Fruit fly (Drosophila melanogaster): ENCODE data around the gene CG43203.

The CG43203 gene

dm6 chr3R:19322386-19322785 is 31.5 kb upstream of the CG43203 start:
- TF ChIP-seq CG34367 (tag; optimal IDR thresholded peaks at IDR 0.05) (no peak), CG8159 (tag; optimal IDR thresholded peaks at IDR 0.05) (no peak), fd96Ca (GFP tag; IDR thresholded peaks at IDR 0.05) (no peak), CG15710 (tag; optimal IDR thresholded peaks at IDR 0.05) (no peak), Pif1A (GFP tag; optimal IDR thresholded peaks at IDR 0.05) (no peak), CG32121 (GFP tag; IDR thresholded peaks at IDR 0.05) (no peak), EcR (GFP tag; optimal IDR thresholded peaks at IDR 0.05) (no peak)

dm6 chr3R:19326043-19326805 is 27.6 kb upstream of the CG43203 start, which contains the start of gene Delta:
Gene Delta, minus strand, starts transcription at chr3R:19326217.
- peak; percentile 33 for TF ChIP-seq CG14655 (GFP tag; optimal IDR thresholded peaks at IDR 0.05)
- no peak for TF ChIP-seq CG32121 (GFP tag; IDR thresholded peaks at IDR 0.05)
- TF ChIP-seq CG4496 (GFP tag; IDR thresholded peaks at IDR 0.05) = no peak
- TF ChIP-seq CG15710 (tag; optimal IDR thresholded peaks at IDR 0.05) = no peak
- TF ChIP-seq CG12605 (GFP tag; IDR thresholded peaks at IDR 0.05) = no peak
- no peak for TF ChIP-seq CG10348 (GFP tag; IDR thresholded peaks at IDR 0.05)
- TF ChIP-seq CG17806 (tag; optimal IDR thresholded peaks at IDR 0.05) = no peak
- no peak for TF ChIP-seq Snoo (tag; optimal IDR thresholded peaks at IDR 0.05)
- no peak for TF ChIP-seq fd96Ca (GFP tag; IDR thresholded peaks at IDR 0.05)
- TF ChIP-seq CG8159 (tag; optimal IDR thresholded peaks at IDR 0.05) = peak; percentile 21
- TF ChIP-seq EcR (GFP tag; optimal IDR thresholded peaks at IDR 0.05) = no peak
- TF ChIP-seq CG13204 (GFP tag; optimal IDR thresholded peaks at IDR 0.05) = peak; percentile 50
- TF ChIP-seq D1 (tag; optimal IDR thresholded peaks at IDR 0.05) = peak; percentile 85
- TF ChIP-seq Pif1A (GFP tag; optimal IDR thresholded peaks at IDR 0.05) = peak; percentile 18
- TF ChIP-seq gl (tag; optimal IDR thresholded peaks at IDR 0.05) = no peak
- TF ChIP-seq Pif1B (GFP tag; optimal IDR thresholded peaks at IDR 0.05) = no peak
- TF ChIP-seq Ets98B (GFP tag; IDR thresholded peaks at IDR 0.05) = no peak; the same call in 1 of the 2 replicates

DNA sequence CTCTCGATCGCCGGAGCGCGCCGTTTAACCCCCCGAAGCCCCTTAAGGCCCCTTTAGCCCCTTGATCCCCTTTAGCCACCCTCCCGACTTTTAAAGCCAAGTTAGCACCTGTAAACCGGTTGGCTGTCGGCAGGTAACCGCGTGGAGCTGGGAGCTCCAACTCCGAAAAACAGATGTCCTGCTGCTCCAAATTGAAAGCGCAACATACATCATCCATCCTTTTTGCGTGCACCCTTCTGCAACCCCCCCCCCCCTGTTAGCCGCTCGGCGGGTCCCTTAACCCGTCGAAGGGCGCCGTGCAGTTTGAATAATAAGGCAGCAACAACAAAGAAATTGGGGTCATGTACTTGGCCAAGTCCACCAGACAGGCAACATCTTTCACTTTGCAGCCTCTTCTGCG is 25.1 kb upstream of the CG43203 start:
- TF ChIP-seq CG13204 (GFP tag; optimal IDR thresholded peaks at IDR 0.05) (peak; percentile 60), EcR (GFP tag; optimal IDR thresholded peaks at IDR 0.05) (peak; percentile 61), Pif1B (GFP tag; optimal IDR thresholded peaks at IDR 0.05) (no peak)

- TF ChIP-seq CG4496 (GFP tag; IDR thresholded peaks at IDR 0.05) = no peak
- TF ChIP-seq CG32121 (GFP tag; IDR thresholded peaks at IDR 0.05) = no peak
- TF ChIP-seq Pif1B (GFP tag; optimal IDR thresholded peaks at IDR 0.05) = no peak
- no peak for TF ChIP-seq CG17806 (tag; optimal IDR thresholded peaks at IDR 0.05)
- no peak for TF ChIP-seq CG15710 (tag; optimal IDR thresholded peaks at IDR 0.05)
Observed at dm6 chr3R:19332052-19332451, 21.8 kb upstream of the CG43203 start.

DNA sequence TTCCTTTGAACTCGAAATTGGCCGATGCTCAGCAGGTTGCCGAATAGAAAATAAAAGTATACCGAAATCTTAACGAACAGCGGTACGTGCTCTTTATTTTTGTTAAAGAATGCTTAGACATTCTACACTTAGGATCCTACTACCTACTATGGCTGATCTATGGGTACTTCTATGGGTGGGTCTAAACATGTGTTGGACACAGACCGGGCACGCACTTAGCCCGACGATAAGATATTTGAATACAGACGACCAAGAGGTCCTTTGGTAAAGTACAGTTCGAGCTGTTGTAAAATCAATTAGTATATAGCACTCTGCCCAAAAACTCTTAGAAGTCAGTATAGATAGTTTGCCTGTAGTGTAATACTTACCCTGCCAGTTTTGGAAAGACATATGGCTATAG is 21.3 kb upstream of the CG43203 start:
- TF ChIP-seq EcR (GFP tag; optimal IDR thresholded peaks at IDR 0.05) = no peak
- TF ChIP-seq fd96Ca (GFP tag; IDR thresholded peaks at IDR 0.05) = no peak
- TF ChIP-seq CG15710 (tag; optimal IDR thresholded peaks at IDR 0.05) = no peak
- TF ChIP-seq CG34367 (tag; optimal IDR thresholded peaks at IDR 0.05) = no peak
- no peak for TF ChIP-seq D1 (tag; optimal IDR thresholded peaks at IDR 0.05)
- no peak for TF ChIP-seq CG10348 (GFP tag; IDR thresholded peaks at IDR 0.05)
- TF ChIP-seq Pif1A (GFP tag; optimal IDR thresholded peaks at IDR 0.05) = no peak
- no peak for TF ChIP-seq CG4496 (GFP tag; IDR thresholded peaks at IDR 0.05)
- no peak for TF ChIP-seq CG12605 (GFP tag; IDR thresholded peaks at IDR 0.05)
- TF ChIP-seq rn (GFP tag; IDR thresholded peaks at IDR 0.05) = no peak
- TF ChIP-seq CG8301 (tag; optimal IDR thresholded peaks at IDR 0.05) = no peak

DNA sequence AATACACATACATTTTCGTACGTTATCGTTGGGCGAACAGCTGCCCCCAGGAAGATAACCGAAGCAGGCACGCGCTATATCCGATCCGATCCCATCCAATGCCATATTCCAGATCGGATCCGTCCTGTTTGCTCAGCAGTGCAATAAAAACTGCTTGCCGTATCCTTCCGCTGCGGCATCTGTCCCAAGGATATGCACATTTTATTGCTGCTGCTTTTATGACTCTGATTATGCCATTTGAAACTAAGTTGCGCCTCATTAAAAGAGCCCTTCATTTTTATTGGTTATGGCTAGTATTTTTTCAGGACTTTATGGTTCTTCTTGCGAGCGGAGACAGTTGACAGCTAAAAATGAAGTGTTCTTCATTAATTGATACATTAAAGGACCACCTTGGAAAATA is 18.4 kb upstream of the CG43203 start:
- TF ChIP-seq Snoo (tag; optimal IDR thresholded peaks at IDR 0.05) (no peak), CG15710 (tag; optimal IDR thresholded peaks at IDR 0.05) (no peak), CG14655 (GFP tag; optimal IDR thresholded peaks at IDR 0.05) (no peak), fd96Ca (GFP tag; IDR thresholded peaks at IDR 0.05) (no peak), CG8159 (tag; optimal IDR thresholded peaks at IDR 0.05) (no peak), D1 (tag; optimal IDR thresholded peaks at IDR 0.05) (no peak)

DNA sequence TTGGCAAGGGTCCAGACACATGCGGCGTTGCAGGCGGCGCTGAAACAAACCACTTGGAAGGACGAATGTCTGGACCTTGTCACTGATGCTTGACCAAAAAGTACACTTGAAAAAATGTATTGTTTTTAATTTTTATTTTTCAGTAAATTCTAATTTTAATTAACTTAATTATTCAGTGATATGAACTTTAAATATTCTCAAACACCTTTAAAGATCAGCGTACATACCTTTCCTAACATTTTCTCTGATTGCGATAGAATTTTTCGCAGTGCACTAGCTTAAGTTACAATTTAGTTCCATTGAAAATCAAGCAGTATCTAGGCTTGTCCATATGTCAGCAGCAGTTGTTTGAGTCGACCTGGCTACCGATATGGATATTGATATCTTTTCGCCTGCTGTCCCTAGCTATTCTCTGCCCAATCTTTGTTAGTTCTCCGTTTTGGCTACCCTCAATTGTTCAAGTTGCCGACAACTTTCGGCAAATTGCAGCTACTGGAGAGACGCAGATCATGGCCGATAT is 14.6 kb upstream of the CG43203 start:
- TF ChIP-seq Pif1A (GFP tag; optimal IDR thresholded peaks at IDR 0.05) = no peak
- TF ChIP-seq CG10348 (GFP tag; IDR thresholded peaks at IDR 0.05) = no peak
- no peak for TF ChIP-seq EcR (GFP tag; optimal IDR thresholded peaks at IDR 0.05)
- no peak for TF ChIP-seq CG8159 (tag; optimal IDR thresholded peaks at IDR 0.05)
